Worm (Caenorhabditis elegans): ENCODE results near the gene skr-21.

DNA sequence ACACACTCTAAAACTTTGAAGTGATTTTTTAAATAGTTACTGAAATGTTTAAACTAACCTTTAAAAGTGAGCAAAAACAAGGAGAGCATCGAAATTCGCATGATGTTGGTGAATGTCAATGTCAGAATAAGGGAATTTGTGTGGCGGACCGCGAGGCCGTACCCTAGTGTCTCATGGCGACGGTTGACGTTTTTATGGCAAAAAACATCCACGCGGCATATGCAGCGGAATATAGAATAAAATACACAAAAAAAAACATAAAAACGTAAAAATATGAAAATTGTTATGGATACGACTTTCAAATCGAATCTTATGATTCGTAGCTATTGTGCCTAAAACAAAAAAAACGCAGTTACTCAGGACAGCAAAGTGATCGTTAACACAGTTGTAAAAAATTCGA is 36.6 kb downstream of the skr-21 start, which contains the start of gene cwp-5:
- TF ChIP-seq tbx-37 (GFP tag; conservative IDR thresholded peaks at IDR 0.05) (no peak), pes-1 (GFP tag; IDR thresholded peaks at IDR 0.05) (no peak), sea-1 (GFP tag; conservative IDR thresholded peaks at IDR 0.05) (no peak), ceh-13 (GFP tag; optimal IDR thresholded peaks at IDR 0.05) (no peak), ceh-36 (tag; optimal IDR thresholded peaks at IDR 0.05) (no peak), scrt-1 (GFP tag; IDR thresholded peaks at IDR 0.05) (no peak), ama-1 (optimal IDR thresholded peaks at IDR 0.05) (no peak), aly-1 (tag; optimal IDR thresholded peaks at IDR 0.05) (no peak)

Data from whole organism, early embryonic.